Worm (Caenorhabditis elegans) whole organism, L3 larva: ENCODE data around the gene zzz-1.

Experiments
- R02D3.7 ChIP-seq: fragments of 150-350 bp; optimal IDR thresholded peaks from 2 replicates; lab custom pipeline; 2014; ENCODE audit warnings: missing biosample characterization, missing genetic modification characterization
- ZK546.5 ChIP-seq: sonication (generic microtip); optimal IDR thresholded peaks from 2 replicates; lab custom pipeline; 2017; ENCODE audit warnings: missing biosample characterization, missing genetic modification characterization
- aly-2 ChIP-seq: fragments of 150-350 bp; optimal IDR thresholded peaks from 2 replicates; lab custom pipeline; 2014; ENCODE audit warnings: missing biosample characterization, missing genetic modification characterization
- ama-1 ChIP-seq: fragments of 150-350 bp; optimal IDR thresholded peaks from 2 replicates; lab custom pipeline; 2018
- ceh-16 ChIP-seq: sonication (generic microtip); optimal IDR thresholded peaks from 2 replicates; lab custom pipeline; 2017; ENCODE audit warnings: missing biosample characterization, missing genetic modification characterization
- ceh-28 ChIP-seq: fragments of 150-350 bp; optimal IDR thresholded peaks from 2 replicates; lab custom pipeline; 2014; ENCODE audit warnings: missing biosample characterization, missing genetic modification reagents, missing genetic modification characterization
- ceh-82 ChIP-seq: fragments of 150-350 bp; optimal IDR thresholded peaks from 2 replicates; lab custom pipeline; 2014; ENCODE audit warnings: missing biosample characterization, missing genetic modification characterization
- ceh-9 ChIP-seq: sonication (generic microtip); optimal IDR thresholded peaks from 2 replicates; lab custom pipeline; 2018; ENCODE audit warnings: missing biosample characterization, missing genetic modification characterization
- daf-12 ChIP-seq: fragments of 150-350 bp; optimal IDR thresholded peaks from 2 replicates; lab custom pipeline; 2014; ENCODE audit warnings: missing biosample characterization, missing genetic modification reagents, missing genetic modification characterization
- egl-27 ChIP-seq: sonication (generic microtip); optimal IDR thresholded peaks from 4 replicates; lab custom pipeline; 2017; ENCODE audit warnings: missing biosample characterization, missing genetic modification reagents, missing genetic modification characterization
- elt-1 ChIP-seq: fragments of 150-350 bp; optimal IDR thresholded peaks from 2 replicates; lab custom pipeline; 2014; ENCODE audit warnings: missing biosample characterization, missing genetic modification characterization
- elt-2 ChIP-seq: sonication (generic microtip); optimal IDR thresholded peaks from 2 replicates; lab custom pipeline; 2016; ENCODE audit warnings: missing genetic modification reagents, mild to moderate bottlenecking, missing genetic modification characterization, missing compliant biosample characterization
- elt-3 ChIP-seq, 3 experiments: fragments of 150-350 bp in 1 of 3; sonication (generic microtip) in 2 of 3; optimal IDR thresholded peaks; 2 replicates in 2 of 3; 4 replicates in 1 of 3; lab custom pipeline; 2014 to 2017; ENCODE audit warnings: missing biosample characterization in 3 of 3, missing genetic modification characterization in 3 of 3
- eor-1 ChIP-seq, 2 experiments: fragments of 150-350 bp; optimal IDR thresholded peaks; 2 replicates each; lab custom pipeline; 2014 to 2018; ENCODE audit warnings: missing biosample characterization in 2 of 2, missing genetic modification characterization in 2 of 2
- fkh-10 ChIP-seq: sonication (generic microtip); optimal IDR thresholded peaks from 2 replicates; lab custom pipeline; 2017; ENCODE audit warnings: missing biosample characterization, missing genetic modification reagents, missing genetic modification characterization
- fkh-2 ChIP-seq: fragments of 150-350 bp; optimal IDR thresholded peaks from 2 replicates; lab custom pipeline; 2014; ENCODE audit warnings: missing biosample characterization, missing genetic modification reagents, missing genetic modification characterization
- fos-1 ChIP-seq: fragments of 150-350 bp; optimal IDR thresholded peaks from 2 replicates; lab custom pipeline; 2014; ENCODE audit warnings: missing biosample characterization, missing genetic modification characterization
- hmg-11 ChIP-seq: sonication (generic microtip); optimal IDR thresholded peaks from 2 replicates; lab custom pipeline; 2016; ENCODE audit warnings: missing genetic modification characterization, missing compliant biosample characterization
- jun-1 ChIP-seq: fragments of 150-350 bp; optimal IDR thresholded peaks from 2 replicates; lab custom pipeline; 2014; ENCODE audit warnings: missing biosample characterization, missing genetic modification reagents, missing genetic modification characterization
- lin-15B ChIP-seq: fragments of 150-350 bp; optimal IDR thresholded peaks from 2 replicates; lab custom pipeline; 2014; ENCODE audit warnings: missing biosample characterization, missing genetic modification characterization
- lin-39 ChIP-seq: fragments of 150-350 bp; optimal IDR thresholded peaks from 2 replicates; lab custom pipeline; 2018; ENCODE audit warnings: missing biosample characterization, missing genetic modification reagents, missing genetic modification characterization
- mdl-1 ChIP-seq: fragments of 150-350 bp; optimal IDR thresholded peaks from 2 replicates; lab custom pipeline; 2014; ENCODE audit warnings: missing biosample characterization, missing genetic modification characterization
- mml-1 ChIP-seq: fragments of 150-350 bp; sonication (generic microtip); optimal IDR thresholded peaks from 3 replicates; lab custom pipeline; 2014; ENCODE audit warnings: missing biosample characterization, missing genetic modification characterization
- nfya-1 ChIP-seq: sonication (generic microtip); optimal IDR thresholded peaks from 2 replicates; lab custom pipeline; 2017; ENCODE audit warnings: missing genetic modification characterization, mild to moderate bottlenecking, missing compliant biosample characterization, antibody characterized with exemption, moderate library complexity; ENCODE audit not compliant: insufficient read depth
- nhr-11 ChIP-seq: fragments of 150-350 bp; optimal IDR thresholded peaks from 2 replicates; lab custom pipeline; 2014; ENCODE audit warnings: missing biosample characterization, missing genetic modification characterization
- nhr-12 ChIP-seq: fragments of 150-350 bp; optimal IDR thresholded peaks from 2 replicates; lab custom pipeline; 2014; ENCODE audit warnings: missing biosample characterization, missing genetic modification characterization
- nhr-23 ChIP-seq: fragments of 150-350 bp; optimal IDR thresholded peaks from 2 replicates; lab custom pipeline; 2014; ENCODE audit warnings: missing biosample characterization, missing genetic modification reagents, missing genetic modification characterization
- nhr-237 ChIP-seq: fragments of 150-350 bp; optimal IDR thresholded peaks from 2 replicates; lab custom pipeline; 2014; ENCODE audit warnings: missing biosample characterization, missing genetic modification characterization
- nhr-25 ChIP-seq: sonication (generic microtip); optimal IDR thresholded peaks from 2 replicates; lab custom pipeline; 2017; ENCODE audit warnings: missing biosample characterization, missing genetic modification characterization
- nhr-28 ChIP-seq: fragments of 150-350 bp; optimal IDR thresholded peaks from 2 replicates; lab custom pipeline; 2014; ENCODE audit warnings: missing biosample characterization, missing genetic modification characterization
- nhr-43 ChIP-seq: sonication (generic microtip); optimal IDR thresholded peaks from 2 replicates; lab custom pipeline; 2016; ENCODE audit warnings: mild to moderate bottlenecking, missing genetic modification characterization, missing compliant biosample characterization; ENCODE audit not compliant: poor library complexity, severe bottlenecking
- nhr-67 ChIP-seq: fragments of 150-350 bp; optimal IDR thresholded peaks from 2 replicates; lab custom pipeline; 2014; ENCODE audit warnings: missing biosample characterization, missing genetic modification characterization
- nhr-77 ChIP-seq: fragments of 150-350 bp; optimal IDR thresholded peaks from 2 replicates; lab custom pipeline; 2014; ENCODE audit warnings: missing biosample characterization, missing genetic modification characterization
- pqm-1 ChIP-seq: fragments of 150-350 bp; optimal IDR thresholded peaks from 2 replicates; lab custom pipeline; 2017; ENCODE audit warnings: missing biosample characterization, missing genetic modification characterization, inconsistent platforms
- skn-1 ChIP-seq: fragments of 150-350 bp; optimal IDR thresholded peaks from 2 replicates; lab custom pipeline; 2014; ENCODE audit warnings: missing biosample characterization, missing genetic modification characterization
- snpc-4 ChIP-seq: fragments of 150-350 bp; optimal IDR thresholded peaks from 2 replicates; lab custom pipeline; 2014; ENCODE audit warnings: missing biosample characterization, missing genetic modification characterization
- tbx-2 ChIP-seq: sonication (generic microtip); optimal IDR thresholded peaks from 2 replicates; lab custom pipeline; 2016; ENCODE audit warnings: mild to moderate bottlenecking, missing genetic modification characterization, missing compliant biosample characterization
- unc-39 ChIP-seq: sonication (generic microtip); optimal IDR thresholded peaks from 4 replicates; lab custom pipeline; 2017; ENCODE audit warnings: missing biosample characterization, missing genetic modification characterization
- unc-62 ChIP-seq: fragments of 150-350 bp; sonication (generic microtip); optimal IDR thresholded peaks from 4 replicates; lab custom pipeline; 2014; ENCODE audit warnings: missing biosample characterization, missing genetic modification reagents, missing genetic modification characterization
- zag-1 ChIP-seq: fragments of 150-350 bp; optimal IDR thresholded peaks from 2 replicates; lab custom pipeline; 2014; ENCODE audit warnings: missing biosample characterization, missing genetic modification characterization
- ztf-11 ChIP-seq: fragments of 150-350 bp; optimal IDR thresholded peaks from 2 replicates; lab custom pipeline; 2014; ENCODE audit warnings: missing biosample characterization, missing genetic modification characterization
- ztf-4 ChIP-seq: fragments of 150-350 bp; optimal IDR thresholded peaks from 2 replicates; lab custom pipeline; 2014; ENCODE audit warnings: missing biosample characterization, missing genetic modification characterization

zzz-1 gene

ce11 chrV:10876512-10876911, 32.5 kb downstream of the zzz-1 start:
- no peak for TF ChIP-seq unc-39 (tag; lab: Kevin White, UChicago)
- TF ChIP-seq nhr-237 (tag; lab: Kevin White, UChicago) = no peak
- no peak for TF ChIP-seq ceh-82 (tag; lab: Kevin White, UChicago)
- no peak for TF ChIP-seq ztf-4 (tag; lab: Kevin White, UChicago)
- no peak for TF ChIP-seq hmg-11 (tag; lab: Kevin White, UChicago)
- TF ChIP-seq fkh-2 (tag; lab: Kevin White, UChicago) = no peak
- no peak for TF ChIP-seq nhr-11 (tag; lab: Kevin White, UChicago)
- TF ChIP-seq elt-3 (tag; optimal IDR thresholded peaks at IDR 0.05; lab: Kevin White, UChicago) = no peak
- no peak for TF ChIP-seq zag-1
- no peak for TF ChIP-seq ama-1
- TF ChIP-seq unc-62 (GFP tag; lab: Kevin White, UChicago) = no peak
- no peak for TF ChIP-seq nhr-28 (tag; lab: Kevin White, UChicago)
- TF ChIP-seq R02D3.7 (tag; lab: Kevin White, UChicago) = no peak
- no peak for TF ChIP-seq nhr-67 (tag; lab: Kevin White, UChicago)
- no peak for TF ChIP-seq ceh-28
- TF ChIP-seq elt-2 = no peak
- no peak for TF ChIP-seq ceh-16 (tag; lab: Kevin White, UChicago)

- peak; percentile 2 for TF ChIP-seq nfya-1 (tag; lab: Kevin White, UChicago)
- no peak for TF ChIP-seq pqm-1 (tag; lab: Kevin White, UChicago)
- TF ChIP-seq mml-1 (tag; lab: Kevin White, UChicago) = no peak
- peak; percentile 90 for TF ChIP-seq fkh-10 (GFP tag; lab: Kevin White, UChicago)
- TF ChIP-seq skn-1 (tag; lab: Kevin White, UChicago) = peak; percentile 13
- TF ChIP-seq, all 47 proteins: peak for 3
Observed at ce11 chrV:10874938-10875599, 33.9 kb downstream of the zzz-1 start.

ce11 chrV:10873190-10873589, 35.8 kb downstream of the zzz-1 start:
- TF ChIP-seq nhr-11 (tag; lab: Kevin White, UChicago) (no peak), ceh-28 (no peak), unc-62 (GFP tag; lab: Kevin White, UChicago) (no peak), nhr-12 (tag; lab: Kevin White, UChicago) (no peak), egl-27 (tag; lab: Kevin White, UChicago) (no peak), mml-1 (tag; lab: Kevin White, UChicago) (no peak), aly-2 (tag; lab: Kevin White, UChicago) (no peak), daf-12 (no peak), tbx-2 (tag; lab: Kevin White, UChicago) (no peak), nhr-67 (tag; lab: Kevin White, UChicago) (no peak), ceh-9 (tag; lab: Kevin White, UChicago) (no peak), ztf-11 (no peak), fos-1 (tag; lab: Kevin White, UChicago) (no peak), R02D3.7 (tag; lab: Kevin White, UChicago) (no peak), hmg-11 (tag; lab: Kevin White, UChicago) (no peak), eor-1 (tag; optimal IDR thresholded peaks at IDR 0.05; lab: Kevin White, UChicago) (no peak), nhr-77 (tag; lab: Kevin White, UChicago) (no peak), nhr-25 (tag; lab: Kevin White, UChicago) (no peak), ceh-16 (tag; lab: Kevin White, UChicago) (no peak)

ce11 chrV:10871457-10871861, 37.5 kb downstream of the zzz-1 start:
- peak; percentile 87 for TF ChIP-seq nfya-1 (tag; lab: Kevin White, UChicago)
- peak; percentile 12 for TF ChIP-seq fkh-2 (tag; lab: Kevin White, UChicago)
- TF ChIP-seq nhr-237 (tag; lab: Kevin White, UChicago) = no peak
- TF ChIP-seq unc-39 (tag; lab: Kevin White, UChicago) = no peak
- TF ChIP-seq nhr-12 (tag; lab: Kevin White, UChicago) = no peak
- peak; percentile 65 for TF ChIP-seq lin-39 (tag; lab: Kevin White, UChicago)
- no peak for TF ChIP-seq nhr-28 (tag; lab: Kevin White, UChicago)
- peak; percentile 45 for TF ChIP-seq lin-15B (tag; lab: Kevin White, UChicago)
- peak; percentile 46 for TF ChIP-seq pqm-1 (tag; lab: Kevin White, UChicago)
- TF ChIP-seq ceh-28 = peak; percentile 60
- no peak for TF ChIP-seq aly-2 (tag; lab: Kevin White, UChicago)
- peak; percentile 33 for TF ChIP-seq nhr-23
- TF ChIP-seq daf-12 = no peak
- no peak for TF ChIP-seq elt-3 (tag; optimal IDR thresholded peaks at IDR 0.05; lab: Kevin White, UChicago)
- no peak for TF ChIP-seq ZK546.5 (tag; lab: Kevin White, UChicago)
- peak; percentile 16 for TF ChIP-seq skn-1 (tag; lab: Kevin White, UChicago)
- TF ChIP-seq hmg-11 (tag; lab: Kevin White, UChicago) = peak; percentile 90
- peak; percentile 49 for TF ChIP-seq elt-1 (tag; lab: Kevin White, UChicago)
- peak; percentile 83 for TF ChIP-seq mdl-1
- peak; percentile 67 for TF ChIP-seq tbx-2 (tag; lab: Kevin White, UChicago)
- peak; percentile 7 for TF ChIP-seq ceh-82 (tag; lab: Kevin White, UChicago)
- TF ChIP-seq ceh-9 (tag; lab: Kevin White, UChicago) = no peak
- peak; percentile 55 for TF ChIP-seq mml-1 (tag; lab: Kevin White, UChicago)
- no peak for TF ChIP-seq nhr-25 (tag; lab: Kevin White, UChicago)
- peak; percentile 92 for TF ChIP-seq fkh-10 (GFP tag; lab: Kevin White, UChicago)
- peak; percentile 60 for TF ChIP-seq nhr-43
- peak; percentile 47 for TF ChIP-seq snpc-4
- no peak for TF ChIP-seq fos-1 (tag; lab: Kevin White, UChicago)
- no peak for TF ChIP-seq ama-1
- peak; percentile 71 for TF ChIP-seq jun-1 (tag; lab: Kevin White, UChicago)
- TF ChIP-seq nhr-77 (tag; lab: Kevin White, UChicago) = no peak
- TF ChIP-seq eor-1 (tag; optimal IDR thresholded peaks at IDR 0.05; lab: Kevin White, UChicago) = no peak
